Worm (Caenorhabditis elegans): Measurements from ENCODE around the gene cpsf-4.

cpsf-4 gene

DNA sequence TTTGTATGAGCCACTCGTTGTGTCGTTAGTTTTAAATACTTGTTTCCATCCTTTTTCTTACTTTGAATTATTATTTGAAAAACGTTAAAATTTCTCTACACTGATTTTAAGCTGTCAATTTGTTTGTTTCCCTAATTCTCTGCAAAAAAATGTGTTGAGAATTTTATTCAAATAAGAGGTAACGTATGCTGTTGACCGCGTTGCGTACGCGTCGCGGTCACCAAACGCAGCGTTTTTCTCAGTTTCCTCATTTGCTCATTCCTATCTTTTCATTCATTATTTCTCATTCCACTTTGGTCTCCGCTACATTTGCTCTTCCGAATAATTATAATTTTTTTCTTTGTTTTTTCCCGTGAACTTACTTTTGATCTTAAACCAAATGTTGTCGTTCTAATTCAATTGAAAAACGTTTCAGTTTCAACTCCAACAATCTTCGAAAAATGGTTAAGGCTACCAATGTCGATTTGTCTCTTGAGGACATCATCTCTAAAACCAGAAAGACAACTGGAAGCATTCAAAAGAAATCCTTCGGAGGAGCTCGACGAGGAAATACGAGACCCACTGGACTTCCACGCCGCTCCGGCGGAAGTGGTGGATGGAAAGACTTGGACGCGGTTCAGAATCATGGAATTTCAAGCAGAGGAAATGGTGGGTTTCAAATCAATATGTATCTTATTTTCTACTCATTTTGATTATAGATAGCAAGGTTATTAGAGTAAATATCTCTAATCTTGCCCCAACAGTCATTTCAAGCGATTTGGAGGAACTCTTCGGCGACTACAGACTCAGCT, 29.8 kb upstream of the cpsf-4 start, which contains the start of gene aly-3 (continued):
- TF ChIP-seq hmg-11 (tag; optimal IDR thresholded peaks at IDR 0.05) (peak; percentile 34), pha-4 (tag; optimal IDR thresholded peaks at IDR 0.05) (peak; percentile 59), snpc-4 (tag; optimal IDR thresholded peaks at IDR 0.05) (no peak), lin-15B (tag; optimal IDR thresholded peaks at IDR 0.05) (peak; percentile 13), lsy-12 (tag; optimal IDR thresholded peaks at IDR 0.05) (no peak)

DNA sequence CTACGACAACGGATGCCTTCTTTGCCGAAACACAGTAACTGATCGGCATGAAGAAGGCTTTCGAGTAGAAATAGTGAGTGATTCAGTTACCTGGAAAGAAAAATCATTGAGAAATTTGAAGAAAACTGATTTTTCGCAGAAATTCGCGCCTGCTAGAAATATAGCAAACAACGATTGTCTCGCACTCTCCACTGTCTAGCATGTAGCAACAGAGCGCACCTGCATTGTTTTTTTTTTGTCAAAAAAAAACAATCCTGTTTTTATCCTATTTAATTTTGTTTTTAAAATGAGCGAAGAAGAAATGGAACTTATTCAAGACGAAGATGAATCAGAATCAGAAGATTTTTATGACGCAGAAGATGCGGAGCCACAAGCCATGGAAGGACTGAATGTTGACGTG, 27.8 kb upstream of the cpsf-4 start, which contains the start of the genes ddb-1 and M18.6:
ddb-1 (minus strand) TSS at position 90 of the 400 bp plus-strand sequence.
M18.6 (plus strand) TSS at position 235 of the 400 bp plus-strand sequence.
- TF ChIP-seq nhr-43 (tag; optimal IDR thresholded peaks at IDR 0.05; ENCODE audit: poor library complexity, severe bottlenecking) (no peak), ztf-4 (tag; optimal IDR thresholded peaks at IDR 0.05) (no peak), eor-1 (tag; optimal IDR thresholded peaks at IDR 0.05) (no peak), elt-1 (tag; optimal IDR thresholded peaks at IDR 0.05) (no peak), nhr-25 (tag; optimal IDR thresholded peaks at IDR 0.05) (peak; percentile 8), lin-15B (tag; optimal IDR thresholded peaks at IDR 0.05) (peak; percentile 68), hmg-11 (tag; optimal IDR thresholded peaks at IDR 0.05) (no peak), nhr-23 (tag; optimal IDR thresholded peaks at IDR 0.05) (no peak), sea-2 (GFP tag; optimal IDR thresholded peaks at IDR 0.05) (no peak), egl-5 (tag; optimal IDR thresholded peaks at IDR 0.05) (no peak), lin-39 (tag; optimal IDR thresholded peaks at IDR 0.05) (peak; percentile 30), nhr-12 (tag; optimal IDR thresholded peaks at IDR 0.05) (no peak), fkh-2 (tag; optimal IDR thresholded peaks at IDR 0.05) (no peak), mml-1 (tag; optimal IDR thresholded peaks at IDR 0.05) (no peak), pha-4 (tag; optimal IDR thresholded peaks at IDR 0.05) (peak; percentile 81), mdl-1 (tag; optimal IDR thresholded peaks at IDR 0.05) (no peak), nhr-77 (tag; optimal IDR thresholded peaks at IDR 0.05) (no peak), snpc-4 (tag; optimal IDR thresholded peaks at IDR 0.05) (peak; percentile 7), ZK546.5 (tag; optimal IDR thresholded peaks at IDR 0.05) (no peak), elt-3 (tag; optimal IDR thresholded peaks at IDR 0.05) (no peak), jun-1 (tag; optimal IDR thresholded peaks at IDR 0.05) (no peak), elt-2 (tag; optimal IDR thresholded peaks at IDR 0.05) (peak; percentile 2), ceh-28 (tag; optimal IDR thresholded peaks at IDR 0.05) (no peak), ceh-82 (tag; optimal IDR thresholded peaks at IDR 0.05) (no peak), nhr-76 (tag; optimal IDR thresholded peaks at IDR 0.05) (no peak), nhr-11 (tag; optimal IDR thresholded peaks at IDR 0.05) (no peak), nfya-1 (tag; optimal IDR thresholded peaks at IDR 0.05; ENCODE audit: insufficient read depth) (peak; percentile 66), skn-1 (tag; optimal IDR thresholded peaks at IDR 0.05) (no peak), unc-62 (GFP tag; optimal IDR thresholded peaks at IDR 0.05) (no peak), egl-27 (tag; optimal IDR thresholded peaks at IDR 0.05) (no peak), daf-12 (tag; optimal IDR thresholded peaks at IDR 0.05) (no peak), ceh-16 (tag; optimal IDR thresholded peaks at IDR 0.05) (no peak)

DNA sequence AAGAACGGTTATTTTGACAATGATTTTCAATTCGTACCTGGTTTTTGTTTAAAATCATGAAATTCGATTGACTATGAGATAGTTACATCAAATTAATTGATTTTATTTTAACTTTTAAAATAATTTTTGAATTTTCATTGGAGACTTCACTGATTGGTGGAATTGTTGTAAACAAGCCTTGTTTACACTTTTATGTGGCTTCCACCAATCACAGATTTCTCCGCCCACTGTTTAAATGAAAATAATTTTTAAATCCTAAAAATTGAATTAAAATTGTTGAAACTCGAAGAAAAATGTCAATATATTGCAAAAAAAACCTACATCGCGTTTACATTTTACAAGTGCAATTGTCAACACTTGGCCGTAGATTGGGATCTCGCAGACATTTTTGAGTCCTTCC, 27.3 kb upstream of the cpsf-4 start:
- TF ChIP-seq nfya-1 (tag; optimal IDR thresholded peaks at IDR 0.05; ENCODE audit: insufficient read depth) (peak; percentile 97), pha-4 (tag; optimal IDR thresholded peaks at IDR 0.05) (no peak)

DNA sequence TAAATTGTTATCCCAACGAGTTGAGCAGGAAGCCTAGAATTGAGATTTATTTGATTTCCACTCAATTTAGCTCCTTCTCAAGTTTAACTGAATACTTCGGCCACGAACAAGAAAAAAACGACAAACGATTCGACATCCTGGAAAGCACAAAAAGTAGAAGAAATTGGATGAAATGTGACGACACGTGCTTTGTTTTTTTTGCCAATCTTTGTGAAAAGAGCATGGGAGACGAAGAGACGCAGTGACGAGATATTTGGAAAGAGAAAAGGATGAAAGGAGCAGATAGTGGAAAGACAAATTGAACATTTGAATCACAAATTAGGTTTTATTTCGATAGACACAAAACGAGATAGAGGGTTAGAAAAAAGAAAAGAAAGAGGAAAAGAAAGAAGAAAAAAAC, 21.3 kb upstream of the cpsf-4 start:
- TF ChIP-seq lin-15B (tag; optimal IDR thresholded peaks at IDR 0.05): no peak
- TF ChIP-seq R02D3.7 (tag; optimal IDR thresholded peaks at IDR 0.05): no peak
- TF ChIP-seq nfya-1 (tag; optimal IDR thresholded peaks at IDR 0.05; ENCODE audit: insufficient read depth): peak; percentile 17
- no peak for TF ChIP-seq jun-1 (tag; optimal IDR thresholded peaks at IDR 0.05)
- TF ChIP-seq ceh-16 (tag; optimal IDR thresholded peaks at IDR 0.05): no peak
- TF ChIP-seq fkh-10 (GFP tag; optimal IDR thresholded peaks at IDR 0.05): peak; percentile 81

All from whole organism, L3 larva.